Fruit fly (Drosophila melanogaster) whole organism, prepupa: ENCODE measurements around the gene uncNacbeta.

ENCODE experiments used
- CG11902 ChIP-seq: fragments of 200-800 bp; sonication (Bioruptor generic); optimal IDR thresholded peaks from 3 replicates; lab custom pipeline; 2016; ENCODE audit warnings: missing biosample characterization, missing genetic modification characterization
- CG6808 ChIP-seq: fragments of 200-800 bp; sonication (Bioruptor generic); optimal IDR thresholded peaks from 3 replicates; lab custom pipeline; 2017; ENCODE audit warnings: missing biosample characterization, missing genetic modification characterization, mild to moderate bottlenecking, moderate library complexity, missing genetic modification reagents
- CG8319 ChIP-seq: fragments of 200-800 bp; sonication (Bioruptor generic); optimal IDR thresholded peaks from 3 replicates; lab custom pipeline; 2016; ENCODE audit warnings: missing biosample characterization, missing genetic modification characterization
- Gug ChIP-seq: fragments of 200-800 bp; sonication (Bioruptor generic); IDR thresholded peaks from 2 replicates; pipeline ENCODE4 v1.3.6; 2022; ENCODE audit warnings: missing biosample characterization, missing genetic modification characterization
- cyc ChIP-seq: fragments of 200-800 bp; sonication (Bioruptor generic); optimal IDR thresholded peaks from 3 replicates; lab custom pipeline; 2016; ENCODE audit warnings: missing biosample characterization, missing genetic modification characterization
- fd85E ChIP-seq: fragments of 200-800 bp; sonication (Bioruptor generic); optimal IDR thresholded peaks from 3 replicates; lab custom pipeline; 2016; ENCODE audit warnings: missing biosample characterization, missing genetic modification characterization
- svp ChIP-seq: fragments of 200-800 bp; sonication (Bioruptor generic); peaks from one replicate; lab custom pipeline; 2016; ENCODE audit warnings: missing biosample characterization, missing genetic modification characterization

dm6 chr2L:612778-613177 lies 49.2 kb upstream of the uncNacbeta start:
- TF ChIP-seq fd85E (GFP tag; lab: Kevin White, UChicago): no peak
- TF ChIP-seq CG8319 (GFP tag; lab: Kevin White, UChicago): no peak
- TF ChIP-seq cyc (GFP tag; lab: Kevin White, UChicago): no peak
- TF ChIP-seq CG6808 (GFP tag; lab: Kevin White, UChicago): peak; percentile 58
- peak; percentile 2 for TF ChIP-seq svp (GFP tag; lab: Kevin White, UChicago)
- TF ChIP-seq Gug: no peak
- TF ChIP-seq CG11902 (GFP tag; lab: Kevin White, UChicago): no peak
